Worm (Caenorhabditis elegans) whole organism, L3 larva: ENCODE data around the gene F22H10.1.
A peak's percentile ranks its signal among the peaks of the same experiment; 100 is the strongest.

Experiments used
- R02D3.7 ChIP-seq: fragments of 150-350 bp; optimal IDR thresholded peaks from 2 replicates; lab custom pipeline; 2014; ENCODE audit warnings: missing biosample characterization, missing genetic modification characterization
- ama-1 ChIP-seq: fragments of 150-350 bp; optimal IDR thresholded peaks from 2 replicates; lab custom pipeline; 2018
- ceh-28 ChIP-seq: fragments of 150-350 bp; optimal IDR thresholded peaks from 2 replicates; lab custom pipeline; 2014; ENCODE audit warnings: missing biosample characterization, missing genetic modification reagents, missing genetic modification characterization
- ceh-9 ChIP-seq: sonication (generic microtip); optimal IDR thresholded peaks from 2 replicates; lab custom pipeline; 2018; ENCODE audit warnings: missing biosample characterization, missing genetic modification characterization
- egl-27 ChIP-seq: sonication (generic microtip); optimal IDR thresholded peaks from 4 replicates; lab custom pipeline; 2017; ENCODE audit warnings: missing biosample characterization, missing genetic modification reagents, missing genetic modification characterization
- egl-5 ChIP-seq: fragments of 150-350 bp; optimal IDR thresholded peaks from 2 replicates; lab custom pipeline; 2017; ENCODE audit warnings: missing biosample characterization, missing genetic modification reagents, missing genetic modification characterization, inconsistent platforms
- elt-1 ChIP-seq: fragments of 150-350 bp; optimal IDR thresholded peaks from 2 replicates; lab custom pipeline; 2014; ENCODE audit warnings: missing biosample characterization, missing genetic modification characterization
- elt-2 ChIP-seq: sonication (generic microtip); optimal IDR thresholded peaks from 2 replicates; lab custom pipeline; 2016; ENCODE audit warnings: missing genetic modification reagents, mild to moderate bottlenecking, missing genetic modification characterization, missing compliant biosample characterization
- elt-3 ChIP-seq, 3 experiments: fragments of 150-350 bp in 1 of 3; sonication (generic microtip) in 2 of 3; optimal IDR thresholded peaks; 2 replicates in 2 of 3; 4 replicates in 1 of 3; lab custom pipeline; 2014 to 2017; ENCODE audit warnings: missing biosample characterization in 3 of 3, missing genetic modification characterization in 3 of 3
- fkh-10 ChIP-seq: sonication (generic microtip); optimal IDR thresholded peaks from 2 replicates; lab custom pipeline; 2017; ENCODE audit warnings: missing biosample characterization, missing genetic modification reagents, missing genetic modification characterization
- fkh-2 ChIP-seq: fragments of 150-350 bp; optimal IDR thresholded peaks from 2 replicates; lab custom pipeline; 2014; ENCODE audit warnings: missing biosample characterization, missing genetic modification reagents, missing genetic modification characterization
- fos-1 ChIP-seq: fragments of 150-350 bp; optimal IDR thresholded peaks from 2 replicates; lab custom pipeline; 2014; ENCODE audit warnings: missing biosample characterization, missing genetic modification characterization
- hmg-11 ChIP-seq: sonication (generic microtip); optimal IDR thresholded peaks from 2 replicates; lab custom pipeline; 2016; ENCODE audit warnings: missing genetic modification characterization, missing compliant biosample characterization
- lsy-12 ChIP-seq: sonication (generic microtip); optimal IDR thresholded peaks from 2 replicates; lab custom pipeline; 2016; ENCODE audit warnings: mild to moderate bottlenecking, missing genetic modification characterization, missing compliant biosample characterization
- mdl-1 ChIP-seq: fragments of 150-350 bp; optimal IDR thresholded peaks from 2 replicates; lab custom pipeline; 2014; ENCODE audit warnings: missing biosample characterization, missing genetic modification characterization
- mml-1 ChIP-seq: fragments of 150-350 bp; sonication (generic microtip); optimal IDR thresholded peaks from 3 replicates; lab custom pipeline; 2014; ENCODE audit warnings: missing biosample characterization, missing genetic modification characterization
- nfya-1 ChIP-seq: sonication (generic microtip); optimal IDR thresholded peaks from 2 replicates; lab custom pipeline; 2017; ENCODE audit warnings: missing genetic modification characterization, mild to moderate bottlenecking, missing compliant biosample characterization, antibody characterized with exemption, moderate library complexity; ENCODE audit not compliant: insufficient read depth
- nhr-23 ChIP-seq: fragments of 150-350 bp; optimal IDR thresholded peaks from 2 replicates; lab custom pipeline; 2014; ENCODE audit warnings: missing biosample characterization, missing genetic modification reagents, missing genetic modification characterization
- nhr-237 ChIP-seq: fragments of 150-350 bp; optimal IDR thresholded peaks from 2 replicates; lab custom pipeline; 2014; ENCODE audit warnings: missing biosample characterization, missing genetic modification characterization
- nhr-25 ChIP-seq: sonication (generic microtip); optimal IDR thresholded peaks from 2 replicates; lab custom pipeline; 2017; ENCODE audit warnings: missing biosample characterization, missing genetic modification characterization
- nhr-28 ChIP-seq: fragments of 150-350 bp; optimal IDR thresholded peaks from 2 replicates; lab custom pipeline; 2014; ENCODE audit warnings: missing biosample characterization, missing genetic modification characterization
- nhr-43 ChIP-seq: sonication (generic microtip); optimal IDR thresholded peaks from 2 replicates; lab custom pipeline; 2016; ENCODE audit warnings: mild to moderate bottlenecking, missing genetic modification characterization, missing compliant biosample characterization; ENCODE audit not compliant: poor library complexity, severe bottlenecking
- nhr-67 ChIP-seq: fragments of 150-350 bp; optimal IDR thresholded peaks from 2 replicates; lab custom pipeline; 2014; ENCODE audit warnings: missing biosample characterization, missing genetic modification characterization
- nhr-76 ChIP-seq: fragments of 150-350 bp; sonication (generic microtip); optimal IDR thresholded peaks from 5 replicates; lab custom pipeline; 2014; ENCODE audit warnings: missing biosample characterization, missing genetic modification characterization
- nhr-77 ChIP-seq: fragments of 150-350 bp; optimal IDR thresholded peaks from 2 replicates; lab custom pipeline; 2014; ENCODE audit warnings: missing biosample characterization, missing genetic modification characterization
- pha-4 ChIP-seq: fragments of 150-350 bp; optimal IDR thresholded peaks from 2 replicates; lab custom pipeline; 2014; ENCODE audit warnings: missing biosample characterization, missing genetic modification reagents, missing genetic modification characterization
- pqm-1 ChIP-seq: fragments of 150-350 bp; optimal IDR thresholded peaks from 2 replicates; lab custom pipeline; 2017; ENCODE audit warnings: missing biosample characterization, missing genetic modification characterization, inconsistent platforms
- tbx-2 ChIP-seq: sonication (generic microtip); optimal IDR thresholded peaks from 2 replicates; lab custom pipeline; 2016; ENCODE audit warnings: mild to moderate bottlenecking, missing genetic modification characterization, missing compliant biosample characterization
- unc-39 ChIP-seq: sonication (generic microtip); optimal IDR thresholded peaks from 4 replicates; lab custom pipeline; 2017; ENCODE audit warnings: missing biosample characterization, missing genetic modification characterization
- unc-62 ChIP-seq: fragments of 150-350 bp; sonication (generic microtip); optimal IDR thresholded peaks from 4 replicates; lab custom pipeline; 2014; ENCODE audit warnings: missing biosample characterization, missing genetic modification reagents, missing genetic modification characterization
- zag-1 ChIP-seq: fragments of 150-350 bp; optimal IDR thresholded peaks from 2 replicates; lab custom pipeline; 2014; ENCODE audit warnings: missing biosample characterization, missing genetic modification characterization
- ztf-11 ChIP-seq: fragments of 150-350 bp; optimal IDR thresholded peaks from 2 replicates; lab custom pipeline; 2014; ENCODE audit warnings: missing biosample characterization, missing genetic modification characterization
- ztf-4 ChIP-seq: fragments of 150-350 bp; optimal IDR thresholded peaks from 2 replicates; lab custom pipeline; 2014; ENCODE audit warnings: missing biosample characterization, missing genetic modification characterization

Gene F22H10.1

ce11 chrX:16687377-16687776 lies 14.9 kb upstream of the F22H10.1 start:
- no peak for TF ChIP-seq egl-5
- no peak for TF ChIP-seq nhr-77 (tag; lab: Kevin White, UChicago)

- TF ChIP-seq unc-62 (GFP tag; lab: Kevin White, UChicago) (no peak), pha-4 (tag; lab: Kevin White, UChicago) (no peak), elt-1 (tag; lab: Kevin White, UChicago) (no peak), nhr-23 (no peak), zag-1 (tag; lab: Kevin White, UChicago) (no peak), nhr-67 (tag; lab: Kevin White, UChicago) (no peak), tbx-2 (no peak)
Observed at ce11 chrX:16687945-16688344, 14.3 kb upstream of the F22H10.1 start, which contains the start of gene F22H10.11. Gene F22H10.11 (minus strand): TSS chrX:16688045.

- peak; percentile 16 for TF ChIP-seq elt-2 (tag; lab: Kevin White, UChicago)
- TF ChIP-seq ceh-9 (tag; lab: Kevin White, UChicago), result no peak
- TF ChIP-seq, all 47 proteins: peak for 1
Observed at ce11 chrX:16689852-16690473, 12.3 kb upstream of the F22H10.1 start.

DNA sequence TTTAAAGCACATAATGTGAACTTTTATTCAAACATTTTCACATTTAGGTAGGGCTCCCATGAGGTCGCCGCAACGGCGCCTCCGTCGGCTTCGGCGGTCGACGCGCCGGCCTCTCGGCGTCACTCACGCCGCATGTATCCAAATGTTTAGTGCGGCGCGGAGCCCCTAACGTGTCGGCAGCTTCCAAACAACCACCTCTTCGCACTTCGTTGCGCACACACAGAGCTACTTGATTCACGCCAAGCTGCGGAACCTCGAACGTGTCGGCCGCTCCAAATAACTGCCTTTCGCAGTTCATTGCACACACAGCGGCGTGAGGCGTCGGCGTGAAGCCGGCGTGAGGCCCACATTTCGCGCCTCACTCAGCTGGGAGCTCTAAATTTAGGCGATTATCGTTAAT lies 11.2 kb upstream of the F22H10.1 start, which contains the start of gene F22H10.6:
TSS of gene F22H10.6 (minus strand) at position 292 of the 400 bp plus-strand sequence.
- no peak for TF ChIP-seq unc-39 (tag; lab: Kevin White, UChicago)
- TF ChIP-seq nhr-25 (tag; lab: Kevin White, UChicago), result no peak
- no peak for TF ChIP-seq egl-27 (tag; lab: Kevin White, UChicago)
- no peak for TF ChIP-seq elt-3 (tag; optimal IDR thresholded peaks at IDR 0.05; lab: Kevin White, UChicago)
- TF ChIP-seq mml-1 (tag; lab: Kevin White, UChicago), result no peak
- no peak for TF ChIP-seq nhr-23
- no peak for TF ChIP-seq nhr-77 (tag; lab: Kevin White, UChicago)
- no peak for TF ChIP-seq fkh-10
- no peak for TF ChIP-seq nfya-1 (tag; lab: Kevin White, UChicago)
- TF ChIP-seq egl-5, result no peak
- no peak for TF ChIP-seq pha-4 (tag; lab: Kevin White, UChicago)
- no peak for TF ChIP-seq fos-1 (tag; lab: Kevin White, UChicago)
- TF ChIP-seq tbx-2, result no peak
- TF ChIP-seq nhr-76, result no peak
- no peak for TF ChIP-seq pqm-1 (tag; lab: Kevin White, UChicago)
- no peak for TF ChIP-seq elt-1 (tag; lab: Kevin White, UChicago)
- TF ChIP-seq ztf-4 (tag; lab: Kevin White, UChicago), result no peak
- TF ChIP-seq ama-1 (lab: Kevin White, UChicago), result no peak
- TF ChIP-seq lsy-12, result no peak

ce11 chrX:16695184-16695583 lies 7.1 kb upstream of the F22H10.1 start:
- TF ChIP-seq ceh-9 (tag; lab: Kevin White, UChicago) (no peak), hmg-11 (tag; lab: Kevin White, UChicago) (no peak), elt-2 (tag; lab: Kevin White, UChicago) (peak; percentile 23), nhr-76 (no peak), fkh-2 (tag; lab: Kevin White, UChicago) (no peak), R02D3.7 (no peak), ztf-11 (no peak), unc-62 (GFP tag; lab: Kevin White, UChicago) (no peak), nhr-23 (no peak), elt-1 (tag; lab: Kevin White, UChicago) (no peak), nhr-28 (tag; lab: Kevin White, UChicago) (no peak), nhr-43 (tag; lab: Kevin White, UChicago) (peak; percentile 15), nhr-237 (no peak), fos-1 (tag; lab: Kevin White, UChicago) (no peak), mdl-1 (tag; lab: Kevin White, UChicago) (no peak), ceh-28 (tag; lab: Kevin White, UChicago) (peak; percentile 46), nhr-77 (tag; lab: Kevin White, UChicago) (no peak), mml-1 (tag; lab: Kevin White, UChicago) (no peak), lsy-12 (no peak), pha-4 (tag; lab: Kevin White, UChicago) (no peak), nhr-25 (tag; lab: Kevin White, UChicago) (no peak), egl-27 (tag; lab: Kevin White, UChicago) (no peak)
